Worm (Caenorhabditis elegans) whole organism, late embryonic: ENCODE data around the gene mlc-1.

ENCODE experiments used
- C38D4.7 ChIP-seq: fragments of 200-800 bp; sonication (Bioruptor generic); optimal IDR thresholded peaks from 2 replicates; lab custom pipeline; 2018; ENCODE audit warnings: mild to moderate bottlenecking, missing genetic modification characterization, moderate library complexity, missing compliant biosample characterization
- Y22D7AL.16 ChIP-seq: sonication (generic microtip); optimal IDR thresholded peaks from 2 replicates; lab custom pipeline; 2016; ENCODE audit warnings: missing genetic modification characterization, missing compliant biosample characterization
- elt-2 ChIP-seq: sonication (generic microtip); optimal IDR thresholded peaks from 2 replicates; lab custom pipeline; 2016; ENCODE audit warnings: missing genetic modification reagents, missing genetic modification characterization, missing compliant biosample characterization
- fkh-10 ChIP-seq: fragments of 150-350 bp; optimal IDR thresholded peaks from 2 replicates; lab custom pipeline; 2014; ENCODE audit warnings: missing biosample characterization, missing genetic modification reagents, missing genetic modification characterization
- hlh-15 ChIP-seq: sonication (generic microtip); optimal IDR thresholded peaks from 2 replicates; lab custom pipeline; 2016; ENCODE audit warnings: missing genetic modification characterization, missing compliant biosample characterization
- madf-2 ChIP-seq: sonication (generic microtip); optimal IDR thresholded peaks from 2 replicates; lab custom pipeline; 2017; ENCODE audit warnings: missing genetic modification characterization, missing compliant biosample characterization
- mec-3 ChIP-seq: sonication (generic microtip); optimal IDR thresholded peaks from 2 replicates; lab custom pipeline; 2016; ENCODE audit warnings: borderline replicate concordance, missing genetic modification characterization, missing compliant biosample characterization
- nfya-1 ChIP-seq: sonication (generic microtip); optimal IDR thresholded peaks from 2 replicates; lab custom pipeline; 2017; ENCODE audit warnings: missing genetic modification characterization, mild to moderate bottlenecking, missing compliant biosample characterization, antibody characterized with exemption, moderate library complexity
- odd-2 ChIP-seq: sonication (generic microtip); optimal IDR thresholded peaks from 2 replicates; lab custom pipeline; 2017; ENCODE audit warnings: antibody characterized with exemption, mild to moderate bottlenecking, missing genetic modification characterization, missing compliant biosample characterization
- pha-4 ChIP-seq: fragments of 150-350 bp; optimal IDR thresholded peaks from 2 replicates; lab custom pipeline; 2018; ENCODE audit warnings: missing biosample characterization, missing genetic modification reagents, missing genetic modification characterization
- sox-4 ChIP-seq: sonication (generic microtip); optimal IDR thresholded peaks from 2 replicates; lab custom pipeline; 2017; ENCODE audit warnings: mild to moderate bottlenecking, missing genetic modification characterization, inconsistent platforms, missing compliant biosample characterization
- tbx-2 ChIP-seq: sonication (generic microtip); optimal IDR thresholded peaks from 2 replicates; lab custom pipeline; 2016; ENCODE audit warnings: missing genetic modification characterization, missing compliant biosample characterization

- TF ChIP-seq mec-3 (tag; lab: Kevin White, UChicago): no peak
- no peak for TF ChIP-seq hlh-15 (tag; lab: Kevin White, UChicago)
- no peak for TF ChIP-seq C38D4.7 (GFP tag; lab: Kevin White, UChicago)
- TF ChIP-seq pha-4 (tag; lab: Kevin White, UChicago): no peak
- no peak for TF ChIP-seq fkh-10 (GFP tag; lab: Kevin White, UChicago)
- TF ChIP-seq tbx-2 (tag; lab: Kevin White, UChicago): no peak
- TF ChIP-seq sox-4: no peak
- no peak for TF ChIP-seq odd-2 (tag; lab: Kevin White, UChicago)
- no peak for TF ChIP-seq elt-2 (tag; lab: Kevin White, UChicago)
- no peak for TF ChIP-seq nfya-1
- TF ChIP-seq Y22D7AL.16 (tag; lab: Kevin White, UChicago): no peak
- no peak for TF ChIP-seq madf-2 (tag; lab: Kevin White, UChicago)
Measured at ce11 chrX:17412642-17413041, 46.4 kb upstream of the mlc-1 start.
